Worm (Caenorhabditis elegans): ENCODE data around the gene Y37E11B.2.
A peak's percentile ranks its signal among the peaks of the same experiment; 100 is the strongest.

The Y37E11B.2 gene

ce11 chrIV:3611845-3612244, 33.6 kb downstream of the Y37E11B.2 start (continued):
- no peak for TF ChIP-seq lsy-27 (tag; optimal IDR thresholded peaks at IDR 0.05; ENCODE audit: borderline replicate concordance, insufficient read depth)
- TF ChIP-seq ceh-100 (GFP tag; IDR thresholded peaks at IDR 0.05): no peak
- TF ChIP-seq tlf-1 (GFP tag; optimal IDR thresholded peaks at IDR 0.05): peak; percentile 82
- TF ChIP-seq nhr-27 (tag; optimal IDR thresholded peaks at IDR 0.05): no peak
- no peak for TF ChIP-seq Y56A3A.18 (GFP tag; IDR thresholded peaks at IDR 0.05)
- TF ChIP-seq F37B4.10 (GFP tag; IDR thresholded peaks at IDR 0.05): no peak
- TF ChIP-seq hlh-12 (tag; optimal IDR thresholded peaks at IDR 0.05): no peak
- TF ChIP-seq cebp-1 (GFP tag; IDR thresholded peaks at IDR 0.05): no peak
- peak; percentile 61 for TF ChIP-seq cebp-1 (tag; optimal IDR thresholded peaks at IDR 0.05)
- TF ChIP-seq Y53F4B.3 (GFP tag; IDR thresholded peaks at IDR 0.05): no peak
- TF ChIP-seq K11D2.4 (GFP tag; IDR thresholded peaks at IDR 0.05): 0 out of 2 replicates have a peak, but pooled peaks have one; percentile 53
- TF ChIP-seq pha-4 (tag; optimal IDR thresholded peaks at IDR 0.05): peak; percentile 52
- no peak for TF ChIP-seq C17E4.6 (GFP tag; IDR thresholded peaks at IDR 0.05)
- TF ChIP-seq lin-35 (GFP tag; optimal IDR thresholded peaks at IDR 0.05): no peak
- TF ChIP-seq hsf-1 (GFP tag; IDR thresholded peaks at IDR 0.05): no peak
- TF ChIP-seq ceh-79 (tag; optimal IDR thresholded peaks at IDR 0.05): no peak
- TF ChIP-seq nhr-179 (tag; optimal IDR thresholded peaks at IDR 0.05): no peak
- no peak for TF ChIP-seq nfya-1 (tag; optimal IDR thresholded peaks at IDR 0.05; ENCODE audit: borderline replicate concordance, insufficient read depth)
- no peak for TF ChIP-seq ceh-58 (GFP tag; IDR thresholded peaks at IDR 0.05)
- TF ChIP-seq ztf-6 (GFP tag; IDR thresholded peaks at IDR 0.05): no peak
- peak; percentile 47 for TF ChIP-seq F22D6.2 (tag; optimal IDR thresholded peaks at IDR 0.05)
- TF ChIP-seq ekl-4 (GFP tag; IDR thresholded peaks at IDR 0.05): no peak
- no peak for TF ChIP-seq T26A5.8 (tag; optimal IDR thresholded peaks at IDR 0.05)
- no peak for TF ChIP-seq gei-17 (GFP tag; optimal IDR thresholded peaks at IDR 0.05)
- TF ChIP-seq somi-1 (GFP tag; optimal IDR thresholded peaks at IDR 0.05): no peak
- TF ChIP-seq F23B12.7 (tag; optimal IDR thresholded peaks at IDR 0.05; ENCODE audit: insufficient read depth): no peak
- no peak for TF ChIP-seq nhr-120 (GFP tag; IDR thresholded peaks at IDR 0.05)
- no peak for TF ChIP-seq ccch-3 (GFP tag; optimal IDR thresholded peaks at IDR 0.05)
- TF ChIP-seq zfh-2 (GFP tag; conservative IDR thresholded peaks at IDR 0.05): no peak
- TF ChIP-seq rpc-1 (optimal IDR thresholded peaks at IDR 0.05): no peak
- no peak for TF ChIP-seq rpc-1 (tag; optimal IDR thresholded peaks at IDR 0.05)
- peak; percentile 59 for TF ChIP-seq chd-7 (tag; optimal IDR thresholded peaks at IDR 0.05)
- no peak for TF ChIP-seq ztf-26 (tag; optimal IDR thresholded peaks at IDR 0.05)
- no peak for TF ChIP-seq ceh-91 (GFP tag; IDR thresholded peaks at IDR 0.05)
- TF ChIP-seq Y95B8A.8 (GFP tag; IDR thresholded peaks at IDR 0.05): no peak
- TF ChIP-seq ztf-18 (tag; optimal IDR thresholded peaks at IDR 0.05): no peak
- peak; percentile 84 for TF ChIP-seq ztf-22 (GFP tag; optimal IDR thresholded peaks at IDR 0.05)
- TF ChIP-seq ztf-25 (GFP tag; IDR thresholded peaks at IDR 0.05): no peak
- TF ChIP-seq aptf-2 (GFP tag; conservative IDR thresholded peaks at IDR 0.05): no peak

- TF ChIP-seq snpc-1.3 (tag; optimal IDR thresholded peaks at IDR 0.05; ENCODE audit: insufficient read depth): no peak
- no peak for TF ChIP-seq mxl-1 (tag; optimal IDR thresholded peaks at IDR 0.05)
- TF ChIP-seq B0035.1 (tag; optimal IDR thresholded peaks at IDR 0.05): no peak
- no peak for TF ChIP-seq fkh-3 (tag; optimal IDR thresholded peaks at IDR 0.05)
- peak; percentile 81 for TF ChIP-seq ztf-22 (GFP tag; optimal IDR thresholded peaks at IDR 0.05)
- no peak for TF ChIP-seq F39B2.1 (GFP tag; IDR thresholded peaks at IDR 0.05)
- peak; percentile 49; the same call in 1 of the 2 replicates for TF ChIP-seq zfh-2 (GFP tag; conservative IDR thresholded peaks at IDR 0.05)
- no peak for TF ChIP-seq lsy-27 (tag; optimal IDR thresholded peaks at IDR 0.05; ENCODE audit: borderline replicate concordance, insufficient read depth)
- TF ChIP-seq mcd-1 (GFP tag; IDR thresholded peaks at IDR 0.05): peak; percentile 45; the same call in 1 of the 2 replicates
- TF ChIP-seq tlf-1 (GFP tag; optimal IDR thresholded peaks at IDR 0.05): peak; percentile 36
- TF ChIP-seq hmg-20 (GFP tag; IDR thresholded peaks at IDR 0.05): no peak
- no peak for TF ChIP-seq egl-18 (GFP tag; IDR thresholded peaks at IDR 0.05)
- no peak for TF ChIP-seq sdz-38 (tag; optimal IDR thresholded peaks at IDR 0.05)
- no peak for TF ChIP-seq let-526 (GFP tag; IDR thresholded peaks at IDR 0.05)
- TF ChIP-seq let-607 (tag; optimal IDR thresholded peaks at IDR 0.05): peak; percentile 96 to 97
Observed at ce11 chrIV:3613022-3613605, 34.9 kb downstream of the Y37E11B.2 start, which contains the start of gene ltah-1.2. TSS of gene ltah-1.2 (minus strand) at chrIV:3613072.

Data from whole organism, young adult.